Worm (Caenorhabditis elegans): ENCODE measurements around the gene rps-9.

rps-9 gene

ce11 chrII:11153800-11154199, 27.6 kb upstream of the rps-9 start:
- TF ChIP-seq lin-13 (tag; optimal IDR thresholded peaks at IDR 0.05) (no peak), zip-8 (tag; optimal IDR thresholded peaks at IDR 0.05) (no peak), ceh-39 (tag; optimal IDR thresholded peaks at IDR 0.05) (no peak), sptf-1 (tag; optimal IDR thresholded peaks at IDR 0.05) (no peak), lsy-2 (tag; optimal IDR thresholded peaks at IDR 0.05) (no peak), nhr-28 (tag; optimal IDR thresholded peaks at IDR 0.05) (no peak), hlh-1 (tag; optimal IDR thresholded peaks at IDR 0.05) (no peak), elt-3 (tag; optimal IDR thresholded peaks at IDR 0.05) (no peak), mab-5 (tag; optimal IDR thresholded peaks at IDR 0.05) (no peak), tbx-8 (GFP tag; optimal IDR thresholded peaks at IDR 0.05) (no peak), bed-3 (GFP tag; optimal IDR thresholded peaks at IDR 0.05) (no peak), unc-62 (GFP tag; optimal IDR thresholded peaks at IDR 0.05) (no peak), flh-1 (GFP tag; optimal IDR thresholded peaks at IDR 0.05) (no peak), cnd-1 (tag; optimal IDR thresholded peaks at IDR 0.05) (no peak), mls-2 (tag; optimal IDR thresholded peaks at IDR 0.05) (no peak), drap-1 (GFP tag; optimal IDR thresholded peaks at IDR 0.05) (no peak), ztf-11 (tag; optimal IDR thresholded peaks at IDR 0.05) (no peak)

- TF ChIP-seq elt-1 (tag; optimal IDR thresholded peaks at IDR 0.05; ENCODE audit: borderline replicate concordance, insufficient read depth), result no peak
- no peak for TF ChIP-seq ceh-39 (tag; optimal IDR thresholded peaks at IDR 0.05)
- no peak for TF ChIP-seq lin-32 (GFP tag; optimal IDR thresholded peaks at IDR 0.05)
- no peak for TF ChIP-seq zip-8 (tag; optimal IDR thresholded peaks at IDR 0.05)
Measured at ce11 chrII:11153080-11153479, 26.9 kb upstream of the rps-9 start.

DNA sequence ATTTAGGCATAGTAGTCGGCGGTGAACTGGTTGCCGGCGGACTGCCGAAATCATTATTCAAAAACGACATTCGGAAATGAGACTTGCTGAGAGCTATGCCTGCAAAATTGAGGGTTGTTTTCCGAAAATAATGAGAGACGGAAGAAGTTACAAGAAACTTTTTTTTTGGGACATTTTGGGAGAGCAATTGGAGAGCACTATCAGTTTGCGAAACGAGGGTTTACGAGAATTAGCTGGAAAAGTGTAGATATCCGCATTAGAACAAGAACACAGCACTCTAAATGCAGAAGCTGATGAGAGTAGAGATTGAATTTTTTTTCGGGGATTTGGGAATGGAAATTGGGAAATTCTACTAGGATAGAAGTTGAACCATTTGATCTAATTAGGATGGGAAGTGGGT, 26.3 kb upstream of the rps-9 start, which contains the start of gene pqm-1:
pqm-1 (minus strand) TSS at position 101 of the 400 bp plus-strand sequence.
- TF ChIP-seq lsy-2 (tag; optimal IDR thresholded peaks at IDR 0.05) (no peak), ham-2 (GFP tag; optimal IDR thresholded peaks at IDR 0.05) (no peak), hlh-1 (tag; optimal IDR thresholded peaks at IDR 0.05) (no peak), elt-1 (tag; optimal IDR thresholded peaks at IDR 0.05; ENCODE audit: borderline replicate concordance, insufficient read depth) (no peak), mab-5 (tag; optimal IDR thresholded peaks at IDR 0.05) (no peak), cnd-1 (tag; optimal IDR thresholded peaks at IDR 0.05) (no peak), zip-8 (tag; optimal IDR thresholded peaks at IDR 0.05) (no peak)

- no peak for TF ChIP-seq sptf-1 (tag; optimal IDR thresholded peaks at IDR 0.05)
- TF ChIP-seq unc-120 (tag; optimal IDR thresholded peaks at IDR 0.05; ENCODE audit: poor library complexity, severe bottlenecking), result no peak
- TF ChIP-seq lin-32 (GFP tag; optimal IDR thresholded peaks at IDR 0.05), result no peak
- no peak for TF ChIP-seq flh-1 (GFP tag; optimal IDR thresholded peaks at IDR 0.05)
- TF ChIP-seq nhr-237 (tag; optimal IDR thresholded peaks at IDR 0.05), result no peak
- no peak for TF ChIP-seq cnd-1 (tag; optimal IDR thresholded peaks at IDR 0.05)
- TF ChIP-seq mep-1 (tag; optimal IDR thresholded peaks at IDR 0.05), result no peak
- no peak for TF ChIP-seq nhr-76 (tag; optimal IDR thresholded peaks at IDR 0.05)
- no peak for TF ChIP-seq nhr-28 (tag; optimal IDR thresholded peaks at IDR 0.05)
- no peak for TF ChIP-seq blmp-1 (tag; optimal IDR thresholded peaks at IDR 0.05)
- TF ChIP-seq mab-5 (tag; optimal IDR thresholded peaks at IDR 0.05), result no peak
- TF ChIP-seq ztf-11 (tag; optimal IDR thresholded peaks at IDR 0.05), result no peak
- TF ChIP-seq ham-2 (GFP tag; optimal IDR thresholded peaks at IDR 0.05), result no peak
- no peak for TF ChIP-seq ceh-39 (tag; optimal IDR thresholded peaks at IDR 0.05)
- TF ChIP-seq unc-39 (tag; optimal IDR thresholded peaks at IDR 0.05), result no peak
- no peak for TF ChIP-seq sem-2 (GFP tag; optimal IDR thresholded peaks at IDR 0.05)
- TF ChIP-seq ceh-43 (GFP tag; optimal IDR thresholded peaks at IDR 0.05), result no peak
- TF ChIP-seq elt-3 (tag; optimal IDR thresholded peaks at IDR 0.05), result no peak
- TF ChIP-seq tbx-8 (GFP tag; optimal IDR thresholded peaks at IDR 0.05), result no peak
Measured at ce11 chrII:11150976-11151375, 24.8 kb upstream of the rps-9 start.

- TF ChIP-seq hlh-1 (tag; optimal IDR thresholded peaks at IDR 0.05) (no peak), snpc-4 (tag; optimal IDR thresholded peaks at IDR 0.05) (no peak), elt-1 (tag; optimal IDR thresholded peaks at IDR 0.05; ENCODE audit: borderline replicate concordance, insufficient read depth) (no peak), cnd-1 (tag; optimal IDR thresholded peaks at IDR 0.05) (no peak), ztf-11 (tag; optimal IDR thresholded peaks at IDR 0.05) (no peak), pha-4 (tag; optimal IDR thresholded peaks at IDR 0.05) (no peak), M03D4.4 (tag; optimal IDR thresholded peaks at IDR 0.05) (no peak), ceh-39 (tag; optimal IDR thresholded peaks at IDR 0.05) (no peak), ceh-83 (GFP tag; optimal IDR thresholded peaks at IDR 0.05) (no peak), ceh-43 (GFP tag; optimal IDR thresholded peaks at IDR 0.05) (no peak), ham-2 (GFP tag; optimal IDR thresholded peaks at IDR 0.05) (no peak), blmp-1 (tag; optimal IDR thresholded peaks at IDR 0.05) (no peak), unc-62 (GFP tag; optimal IDR thresholded peaks at IDR 0.05) (no peak), bed-3 (GFP tag; optimal IDR thresholded peaks at IDR 0.05) (no peak), elt-3 (tag; optimal IDR thresholded peaks at IDR 0.05) (no peak), sem-2 (GFP tag; optimal IDR thresholded peaks at IDR 0.05) (no peak), tbx-8 (GFP tag; optimal IDR thresholded peaks at IDR 0.05) (no peak), lin-32 (GFP tag; optimal IDR thresholded peaks at IDR 0.05) (no peak), lsy-2 (tag; optimal IDR thresholded peaks at IDR 0.05) (no peak), nhr-28 (tag; optimal IDR thresholded peaks at IDR 0.05) (no peak)
Measured at ce11 chrII:11149866-11150685, 23.9 kb upstream of the rps-9 start.
